Worm (Caenorhabditis elegans) whole organism, young adult: Measurements from ENCODE around the gene his-48.

Experiments
- F10E7.11 ChIP-seq: sonication (generic microtip); optimal IDR thresholded peaks from 2 replicates; lab custom pipeline; 2017; ENCODE audit warnings: mild to moderate bottlenecking, missing genetic modification characterization, moderate library complexity, missing compliant biosample characterization
- F23B12.7 ChIP-seq: sonication (generic microtip); optimal IDR thresholded peaks from 2 replicates; lab custom pipeline; 2017; ENCODE audit warnings: missing genetic modification characterization, mild to moderate bottlenecking, missing compliant biosample characterization, antibody characterized with exemption, moderate library complexity; ENCODE audit not compliant: insufficient read depth
- F37B4.10 ChIP-seq: fragments of 200-800 bp; sonication (Bioruptor generic); IDR thresholded peaks from 2 replicates; pipeline ENCODE4 v1.3.6; 2022; ENCODE audit warnings: missing genetic modification characterization, missing compliant biosample characterization
- F49E8.2 ChIP-seq: sonication (generic microtip); optimal IDR thresholded peaks from 3 replicates; lab custom pipeline; 2017; ENCODE audit warnings: missing genetic modification characterization, mild to moderate bottlenecking, missing compliant biosample characterization, antibody characterized with exemption, moderate library complexity; ENCODE audit not compliant: insufficient read depth
- Y53G8AR.9 ChIP-seq: fragments of 200-800 bp; sonication (Bioruptor generic); conservative IDR thresholded peaks from 2 replicates; pipeline ENCODE4 v1.3.6; 2022; ENCODE audit warnings: missing genetic modification reagents, missing genetic modification characterization, missing compliant biosample characterization
- Y79H2A.3 ChIP-seq: fragments of 200-800 bp; sonication (Bioruptor generic); conservative IDR thresholded peaks from 2 replicates; pipeline ENCODE4 v1.3.6; 2022; ENCODE audit warnings: missing genetic modification reagents, missing genetic modification characterization, missing compliant biosample characterization
- ZK185.1 ChIP-seq: sonication (generic microtip); optimal IDR thresholded peaks from 2 replicates; lab custom pipeline; 2016; ENCODE audit warnings: mild to moderate bottlenecking, missing genetic modification characterization, missing compliant biosample characterization; ENCODE audit not compliant: poor library complexity, severe bottlenecking
- cebp-2 ChIP-seq: fragments of 200-800 bp; sonication (Bioruptor generic); IDR thresholded peaks from 2 replicates; pipeline ENCODE4 v1.3.6; 2022; ENCODE audit warnings: missing genetic modification characterization, missing compliant biosample characterization
- ceh-27 ChIP-seq: fragments of 200-800 bp; sonication (Bioruptor generic); optimal IDR thresholded peaks from 2 replicates; lab custom pipeline; 2018; ENCODE audit warnings: mild to moderate bottlenecking, missing genetic modification characterization, moderate library complexity, missing compliant biosample characterization
- ceh-58 ChIP-seq: fragments of 200-800 bp; sonication (Bioruptor generic); IDR thresholded peaks from 2 replicates; pipeline ENCODE4 v1.3.6; 2022; ENCODE audit warnings: missing genetic modification characterization, missing compliant biosample characterization
- ceh-91 ChIP-seq: fragments of 200-800 bp; sonication (Bioruptor generic); IDR thresholded peaks from 2 replicates; pipeline ENCODE4 v1.3.6; 2022; ENCODE audit warnings: missing genetic modification reagents, missing genetic modification characterization, missing compliant biosample characterization
- dox-1 ChIP-seq: fragments of 200-800 bp; sonication (Bioruptor generic); IDR thresholded peaks from 2 replicates; pipeline ENCODE4 v1.3.6; 2022; ENCODE audit warnings: missing genetic modification reagents, missing genetic modification characterization, missing compliant biosample characterization
- dpff-1 ChIP-seq: sonication (generic microtip); optimal IDR thresholded peaks from 2 replicates; lab custom pipeline; 2017; ENCODE audit warnings: mild to moderate bottlenecking, missing genetic modification characterization, missing compliant biosample characterization
- ekl-4 ChIP-seq: fragments of 200-800 bp; sonication (Bioruptor generic); IDR thresholded peaks from 2 replicates; pipeline ENCODE4 v1.3.6; 2022; ENCODE audit warnings: missing genetic modification reagents, missing genetic modification characterization, missing compliant biosample characterization
- hmg-1.2 ChIP-seq: fragments of 200-800 bp; sonication (Bioruptor generic); IDR thresholded peaks from 2 replicates; pipeline ENCODE4 v1.3.6; 2022; ENCODE audit warnings: missing genetic modification reagents, missing genetic modification characterization, missing compliant biosample characterization
- hsf-1 ChIP-seq: fragments of 200-800 bp; sonication (Bioruptor generic); IDR thresholded peaks from 2 replicates; pipeline ENCODE4 v1.3.6; 2022; ENCODE audit warnings: missing genetic modification reagents, missing genetic modification characterization, missing compliant biosample characterization
- lag-1 ChIP-seq: fragments of 200-800 bp; sonication (Bioruptor generic); IDR thresholded peaks from 2 replicates; pipeline ENCODE4 v1.3.6; 2022; ENCODE audit warnings: missing genetic modification reagents, missing genetic modification characterization, missing compliant biosample characterization
- let-526 ChIP-seq: fragments of 200-800 bp; sonication (Bioruptor generic); IDR thresholded peaks from 2 replicates; pipeline ENCODE4 v1.3.6; 2022; ENCODE audit warnings: missing genetic modification reagents, missing genetic modification characterization, missing compliant biosample characterization
- let-607 ChIP-seq, 2 experiments: fragments of 200-800 bp in 1 of 2; sonication (Bioruptor generic) in 1 of 2; sonication (generic microtip) in 1 of 2; optimal IDR thresholded peaks; 2 replicates each; lab custom pipeline; 2016 to 2018; ENCODE audit warnings: mild to moderate bottlenecking in 2 of 2, missing compliant biosample characterization in 2 of 2, missing genetic modification characterization in 2 of 2, moderate library complexity in 2 of 2, missing genotype in 1 of 2
- lin-26 ChIP-seq: fragments of 200-800 bp; sonication (Bioruptor generic); IDR thresholded peaks from 2 replicates; pipeline ENCODE4 v1.3.6; 2022; ENCODE audit warnings: missing genetic modification reagents, missing genetic modification characterization, missing compliant biosample characterization
- lin-35 ChIP-seq, 3 experiments: fragments of 150-350 bp in 2 of 3; sonication (generic microtip) in 1 of 3; optimal IDR thresholded peaks; 2 replicates each; lab custom pipeline; 2014 to 2018; ENCODE audit warnings: missing biosample characterization in 3 of 3, missing genetic modification characterization in 3 of 3, missing genetic modification reagents in 3 of 3
- lin-40 ChIP-seq: sonication (generic microtip); optimal IDR thresholded peaks from 2 replicates; lab custom pipeline; 2016; ENCODE audit warnings: missing genetic modification characterization, mild to moderate bottlenecking, missing compliant biosample characterization, missing genotype, missing genetic modification reagents
- madf-6 ChIP-seq: fragments of 200-800 bp; sonication (Bioruptor generic); IDR thresholded peaks from 2 replicates; pipeline ENCODE4 v1.3.6; 2022; ENCODE audit warnings: missing genetic modification reagents, missing genetic modification characterization, missing compliant biosample characterization
- mel-28 ChIP-seq: sonication (generic microtip); optimal IDR thresholded peaks from 2 replicates; lab custom pipeline; 2016; ENCODE audit warnings: borderline replicate concordance, mild to moderate bottlenecking, missing genetic modification characterization, missing compliant biosample characterization
- mxl-1 ChIP-seq: sonication (generic microtip); optimal IDR thresholded peaks from 2 replicates; lab custom pipeline; 2016; ENCODE audit warnings: missing genetic modification characterization, missing compliant biosample characterization
- nfyb-1 ChIP-seq: fragments of 200-800 bp; sonication (Bioruptor generic); IDR thresholded peaks from 2 replicates; pipeline ENCODE4 v1.3.6; 2022; ENCODE audit warnings: missing genetic modification reagents, missing genetic modification characterization, missing compliant biosample characterization
- nhr-120 ChIP-seq: fragments of 200-800 bp; sonication (Bioruptor generic); IDR thresholded peaks from 2 replicates; pipeline ENCODE4 v1.3.6; 2022; ENCODE audit warnings: missing genetic modification characterization, missing compliant biosample characterization
- nhr-27 ChIP-seq: fragments of 200-800 bp; sonication (Bioruptor generic); optimal IDR thresholded peaks from 2 replicates; lab custom pipeline; 2018; ENCODE audit warnings: mild to moderate bottlenecking, missing genetic modification characterization, moderate library complexity, missing compliant biosample characterization
- nhr-90 ChIP-seq: sonication (generic microtip); optimal IDR thresholded peaks from 2 replicates; lab custom pipeline; 2016; ENCODE audit warnings: missing genotype, mild to moderate bottlenecking, missing genetic modification characterization, missing compliant biosample characterization
- rec-8 ChIP-seq, 2 experiments: sonication (generic microtip); optimal IDR thresholded peaks; 2 replicates each; lab custom pipeline; 2016; ENCODE audit warnings: mild to moderate bottlenecking in 2 of 2, missing genetic modification characterization in 2 of 2, missing genetic modification reagents in 2 of 2, missing genotype in 2 of 2, missing biosample characterization in 1 of 2, missing compliant biosample characterization in 1 of 2, moderate library complexity in 1 of 2
- sea-2 ChIP-seq: fragments of 200-800 bp; sonication (Bioruptor generic); IDR thresholded peaks from 2 replicates; pipeline ENCODE4 v1.3.6; 2022; ENCODE audit warnings: missing genetic modification characterization, missing compliant biosample characterization
- snpc-1.1 ChIP-seq: sonication (generic microtip); optimal IDR thresholded peaks from 2 replicates; lab custom pipeline; 2017; ENCODE audit warnings: missing genetic modification characterization, mild to moderate bottlenecking, missing compliant biosample characterization, antibody characterized with exemption, moderate library complexity, missing genotype, missing genetic modification reagents; ENCODE audit not compliant: insufficient read depth
- snpc-3.4 ChIP-seq: sonication (generic microtip); optimal IDR thresholded peaks from 2 replicates; lab custom pipeline; 2017; ENCODE audit warnings: missing genetic modification characterization, mild to moderate bottlenecking, missing compliant biosample characterization, antibody characterized with exemption, moderate library complexity, missing genotype, missing genetic modification reagents
- somi-1 ChIP-seq: fragments of 200-800 bp; sonication (Bioruptor generic); optimal IDR thresholded peaks from 2 replicates; lab custom pipeline; 2018; ENCODE audit warnings: mild to moderate bottlenecking, missing genetic modification characterization, missing compliant biosample characterization
- tbx-9 ChIP-seq: sonication (generic microtip); optimal IDR thresholded peaks from 2 replicates; lab custom pipeline; 2016; ENCODE audit warnings: borderline replicate concordance, missing genetic modification characterization, inconsistent platforms, missing compliant biosample characterization
- unc-130 ChIP-seq: sonication (generic microtip); optimal IDR thresholded peaks from 2 replicates; lab custom pipeline; 2016; ENCODE audit warnings: missing genetic modification reagents, missing genetic modification characterization, missing compliant biosample characterization
- xnd-1 ChIP-seq: sonication (generic microtip); optimal IDR thresholded peaks from 2 replicates; lab custom pipeline; 2016; ENCODE audit warnings: missing genotype, missing genetic modification reagents, missing genetic modification characterization, missing compliant biosample characterization
- ztf-6 ChIP-seq: fragments of 200-800 bp; sonication (Bioruptor generic); IDR thresholded peaks from 2 replicates; pipeline ENCODE4 v1.3.6; 2022; ENCODE audit warnings: missing genetic modification reagents, missing genetic modification characterization, missing compliant biosample characterization

The his-48 gene

DNA sequence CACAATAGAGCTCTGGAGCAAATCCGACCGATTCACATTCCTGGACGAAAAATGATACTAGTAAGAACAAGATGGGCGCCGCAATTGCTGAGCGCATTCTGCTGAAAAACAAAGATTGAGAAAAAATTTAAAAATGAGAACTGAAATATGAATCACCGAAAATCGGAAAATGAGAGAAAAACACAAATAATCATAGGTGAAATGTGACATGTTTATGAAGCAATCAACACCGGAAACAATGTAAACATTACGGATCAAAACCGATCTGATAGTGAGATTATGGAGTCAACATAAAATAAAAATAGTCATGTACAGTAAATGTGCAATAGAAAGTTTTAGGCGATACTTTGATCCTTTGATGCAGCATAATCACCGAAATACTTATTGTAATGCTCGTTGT is 10.7 kb upstream of the his-48 start, which contains the start of gene dnj-2:
dnj-2 (minus strand) TSS at position 101 of the 400 bp plus-strand sequence.
- TF ChIP-seq ceh-58 (no peak), lin-35 (GFP tag; optimal IDR thresholded peaks at IDR 0.05; lab: Kevin White, UChicago) (no peak), Y79H2A.3 (GFP tag; lab: Robert Waterston, UW) (no peak), tbx-9 (tag; lab: Kevin White, UChicago) (no peak), unc-130 (GFP tag; lab: Kevin White, UChicago) (no peak), cebp-2 (no peak), F23B12.7 (tag; lab: Kevin White, UChicago) (no peak)

- TF ChIP-seq lin-26 (GFP tag; lab: Robert Waterston, UW) (no peak), let-607 (tag; optimal IDR thresholded peaks at IDR 0.05; lab: Kevin White, UChicago) (peak in 1 of 2 experiments; percentile 52), Y53G8AR.9 (no peak), lin-35 (GFP tag; optimal IDR thresholded peaks at IDR 0.05; lab: Kevin White, UChicago) (peak in 1 of 3 experiments; percentile 15), hsf-1 (GFP tag; lab: Robert Waterston, UW) (no peak), unc-130 (GFP tag; lab: Kevin White, UChicago) (peak; percentile 50), ZK185.1 (peak; percentile 62), hmg-1.2 (no peak), xnd-1 (tag; lab: Kevin White, UChicago) (no peak), F10E7.11 (tag; lab: Kevin White, UChicago) (no peak), rec-8 (tag; optimal IDR thresholded peaks at IDR 0.05; lab: Kevin White, UChicago) (peak in 1 of 2 experiments; percentile 2), ztf-6 (GFP tag; lab: Robert Waterston, UW) (no peak), sea-2 (GFP tag; lab: Robert Waterston, UW) (no peak), nhr-27 (tag; lab: Kevin White, UChicago) (no peak), snpc-3.4 (tag; lab: Kevin White, UChicago) (peak; percentile 10), let-526 (GFP tag; lab: Robert Waterston, UW) (0 out of 2 replicates have a peak, but pooled peaks have one; percentile 52), dox-1 (GFP tag; lab: Robert Waterston, UW) (peak; percentile 45), ceh-91 (GFP tag; lab: Robert Waterston, UW) (no peak), F37B4.10 (GFP tag; lab: Robert Waterston, UW) (no peak), nhr-120 (GFP tag; lab: Robert Waterston, UW) (no peak), nhr-90 (tag; lab: Kevin White, UChicago) (no peak), snpc-1.1 (tag; lab: Kevin White, UChicago) (no peak), lin-40 (tag; lab: Kevin White, UChicago) (peak; percentile 13), somi-1 (GFP tag; lab: Kevin White, UChicago) (no peak), ceh-27 (GFP tag; lab: Kevin White, UChicago) (peak; percentile 35), nfyb-1 (GFP tag; lab: Robert Waterston, UW) (no peak), madf-6 (GFP tag; lab: Robert Waterston, UW) (peak; percentile 34; the same call in 1 of the 2 replicates), mxl-1 (no peak), mel-28 (tag; lab: Kevin White, UChicago) (no peak)
Measured at ce11 chrIV:11314885-11315284, 9.7 kb upstream of the his-48 start, which contains the start of the genes B0035.3, B0035.22 and pfd-4. Gene B0035.3, minus strand, starts transcription at chrIV:11314998. Gene B0035.22, plus strand, starts transcription at chrIV:11315153. Gene pfd-4, plus strand, starts transcription at chrIV:11315207.

- no peak for TF ChIP-seq F49E8.2 (tag; lab: Kevin White, UChicago)
- peak; percentile 51; the same call in 1 of the 2 replicates for TF ChIP-seq hsf-1 (GFP tag; lab: Robert Waterston, UW)
- no peak for TF ChIP-seq ekl-4
- TF ChIP-seq dpff-1 (tag; lab: Kevin White, UChicago), result no peak
- no peak for TF ChIP-seq sea-2 (GFP tag; lab: Robert Waterston, UW)
- TF ChIP-seq lag-1 (GFP tag; lab: Robert Waterston, UW), result no peak
Measured at ce11 chrIV:11315688-11316087, 8.9 kb upstream of the his-48 start.
